Worm (Caenorhabditis elegans) whole organism, L1 larva: ENCODE measurements around the gene lmtr-3.

ENCODE experiments used
- C04F5.9 ChIP-seq: sonication (generic microtip); optimal IDR thresholded peaks from 2 replicates; lab custom pipeline; 2016; ENCODE audit warnings: missing genetic modification characterization, missing compliant biosample characterization
- F16B12.6 ChIP-seq: fragments of 150-350 bp; optimal IDR thresholded peaks from 2 replicates; lab custom pipeline; 2014; ENCODE audit warnings: missing biosample characterization, missing genetic modification characterization
- aly-2 ChIP-seq: fragments of 150-350 bp; optimal IDR thresholded peaks from 2 replicates; lab custom pipeline; 2014; ENCODE audit warnings: missing biosample characterization, missing genetic modification characterization
- ama-1 ChIP-seq: fragments of 150-350 bp; optimal IDR thresholded peaks from 2 replicates; lab custom pipeline; 2014
- blmp-1 ChIP-seq: fragments of 150-350 bp; optimal IDR thresholded peaks from 2 replicates; lab custom pipeline; 2014; ENCODE audit warnings: missing biosample characterization, missing genetic modification characterization
- ceh-8 ChIP-seq: fragments of 200-800 bp; sonication (Bioruptor generic); optimal IDR thresholded peaks from 2 replicates; lab custom pipeline; 2018; ENCODE audit warnings: mild to moderate bottlenecking, missing genetic modification characterization, moderate library complexity, missing compliant biosample characterization
- ceh-82 ChIP-seq, 3 experiments: fragments of 150-350 bp in 1 of 3; sonication (generic microtip) in 2 of 3; optimal IDR thresholded peaks; 2 replicates each; lab custom pipeline; 2014 to 2017; ENCODE audit warnings: missing biosample characterization in 3 of 3, missing genetic modification characterization in 3 of 3
- ceh-88 ChIP-seq: fragments of 200-800 bp; sonication (Bioruptor generic); IDR thresholded peaks from 2 replicates; pipeline ENCODE4 v1.3.6; 2022; ENCODE audit warnings: missing genetic modification characterization, missing compliant biosample characterization
- dpl-1 ChIP-seq, 3 experiments: fragments of 150-350 bp in 2 of 3; sonication (generic microtip) in 1 of 3; optimal IDR thresholded peaks; 2 replicates each; lab custom pipeline; 2014 to 2017; ENCODE audit warnings: missing biosample characterization in 3 of 3, missing genetic modification characterization in 3 of 3, missing genetic modification reagents in 3 of 3
- dsc-1 ChIP-seq: sonication (generic microtip); optimal IDR thresholded peaks from 2 replicates; lab custom pipeline; 2016; ENCODE audit warnings: mild to moderate bottlenecking, missing genetic modification characterization, missing compliant biosample characterization
- efl-1 ChIP-seq, 4 experiments: fragments of 150-350 bp; optimal IDR thresholded peaks in 3 of 4; peaks in 1 of 4; 1 replicate in 1 of 4; 2 replicates in 3 of 4; lab custom pipeline; 2014; ENCODE audit warnings: missing biosample characterization in 2 of 4, missing genetic modification characterization in 2 of 4, missing genetic modification reagents in 2 of 4
- efl-3 ChIP-seq: fragments of 200-800 bp; sonication (Bioruptor generic); optimal IDR thresholded peaks from 2 replicates; lab custom pipeline; 2018; ENCODE audit warnings: mild to moderate bottlenecking, missing genetic modification characterization, missing compliant biosample characterization
- egl-27 ChIP-seq, 2 experiments: fragments of 150-350 bp in 1 of 2; sonication (generic microtip); optimal IDR thresholded peaks; 3 replicates each; lab custom pipeline; 2017 to 2018; ENCODE audit warnings: missing biosample characterization in 2 of 2, missing genetic modification characterization in 2 of 2, missing genetic modification reagents in 2 of 2
- elt-3 ChIP-seq, 6 experiments: fragments of 150-350 bp in 1 of 6; sonication (generic microtip); optimal IDR thresholded peaks; 2 replicates each; lab custom pipeline; 2017 to 2018; ENCODE audit warnings: missing biosample characterization in 6 of 6, missing genetic modification characterization in 6 of 6, inconsistent platforms in 1 of 6
- ets-5 ChIP-seq: fragments of 200-800 bp; sonication (Bioruptor generic); IDR thresholded peaks from 2 replicates; pipeline ENCODE4 v1.3.6; 2022; ENCODE audit warnings: missing genetic modification characterization, missing compliant biosample characterization
- fos-1 ChIP-seq: fragments of 150-350 bp; optimal IDR thresholded peaks from 2 replicates; lab custom pipeline; 2014; ENCODE audit warnings: missing biosample characterization, missing genetic modification characterization
- grh-1 ChIP-seq: fragments of 200-800 bp; sonication (Bioruptor generic); IDR thresholded peaks from 2 replicates; pipeline ENCODE4 v1.3.6; 2022; ENCODE audit warnings: missing genetic modification reagents, missing genetic modification characterization, missing compliant biosample characterization
- hlh-4 ChIP-seq: sonication (generic microtip); optimal IDR thresholded peaks from 2 replicates; lab custom pipeline; 2016; ENCODE audit warnings: mild to moderate bottlenecking, missing genetic modification characterization, missing compliant biosample characterization
- hpl-2 ChIP-seq: fragments of 150-350 bp; optimal IDR thresholded peaks from 2 replicates; lab custom pipeline; 2014; ENCODE audit warnings: missing biosample characterization, missing genetic modification reagents, missing genetic modification characterization
- isw-1 ChIP-seq: fragments of 200-800 bp; sonication (Bioruptor generic); IDR thresholded peaks from 2 replicates; pipeline ENCODE4 v1.3.6; 2022; ENCODE audit warnings: missing genetic modification characterization, missing compliant biosample characterization
- jun-1 ChIP-seq: fragments of 150-350 bp; optimal IDR thresholded peaks from 2 replicates; lab custom pipeline; 2014; ENCODE audit warnings: missing biosample characterization, missing genetic modification reagents, missing genetic modification characterization
- lin-13 ChIP-seq: fragments of 150-350 bp; optimal IDR thresholded peaks from 2 replicates; lab custom pipeline; 2014; ENCODE audit warnings: missing biosample characterization, missing genetic modification reagents, missing genetic modification characterization
- lin-14 ChIP-seq: fragments of 200-800 bp; sonication (Bioruptor generic); optimal IDR thresholded peaks from 2 replicates; lab custom pipeline; 2018; ENCODE audit warnings: mild to moderate bottlenecking, missing genetic modification characterization, moderate library complexity, missing compliant biosample characterization
- lin-15B ChIP-seq: fragments of 150-350 bp; sonication (generic microtip); optimal IDR thresholded peaks from 3 replicates; lab custom pipeline; 2014; ENCODE audit warnings: missing biosample characterization, missing genetic modification characterization
- lin-39 ChIP-seq: fragments of 150-350 bp; optimal IDR thresholded peaks from 2 replicates; lab custom pipeline; 2014; ENCODE audit warnings: missing biosample characterization, missing genetic modification reagents, missing genetic modification characterization
- lir-3 ChIP-seq: sonication (generic microtip); optimal IDR thresholded peaks from 2 replicates; lab custom pipeline; 2016; ENCODE audit warnings: mild to moderate bottlenecking, missing genetic modification characterization, moderate library complexity, missing compliant biosample characterization; ENCODE audit not compliant: poor library complexity
- lsy-2 ChIP-seq, 2 experiments: fragments of 150-350 bp; optimal IDR thresholded peaks; 2 replicates each; lab custom pipeline; 2014; ENCODE audit warnings: missing biosample characterization in 2 of 2, missing genetic modification characterization in 2 of 2
- mdl-1 ChIP-seq, 2 experiments: fragments of 150-350 bp; optimal IDR thresholded peaks; 2 replicates each; lab custom pipeline; 2014 to 2017; ENCODE audit warnings: missing biosample characterization in 2 of 2, missing genetic modification characterization in 2 of 2, inconsistent platforms in 1 of 2
- mef-2 ChIP-seq: fragments of 150-350 bp; optimal IDR thresholded peaks from 2 replicates; lab custom pipeline; 2014; ENCODE audit warnings: missing biosample characterization, missing genetic modification characterization
- nhr-11 ChIP-seq: fragments of 150-350 bp; optimal IDR thresholded peaks from 2 replicates; lab custom pipeline; 2014; ENCODE audit warnings: missing biosample characterization, missing genetic modification characterization
- nhr-12 ChIP-seq: sonication (generic microtip); optimal IDR thresholded peaks from 2 replicates; lab custom pipeline; 2017; ENCODE audit warnings: missing biosample characterization, missing genetic modification characterization
- nhr-20 ChIP-seq: sonication (generic microtip); optimal IDR thresholded peaks from 2 replicates; lab custom pipeline; 2016; ENCODE audit warnings: mild to moderate bottlenecking, missing genetic modification characterization, missing compliant biosample characterization
- nhr-237 ChIP-seq: fragments of 150-350 bp; optimal IDR thresholded peaks from 2 replicates; lab custom pipeline; 2014; ENCODE audit warnings: missing biosample characterization, missing genetic modification characterization
- nhr-28 ChIP-seq: fragments of 150-350 bp; optimal IDR thresholded peaks from 2 replicates; lab custom pipeline; 2014; ENCODE audit warnings: missing biosample characterization, missing genetic modification characterization
- nhr-47 ChIP-seq: sonication (generic microtip); optimal IDR thresholded peaks from 2 replicates; lab custom pipeline; 2016; ENCODE audit warnings: mild to moderate bottlenecking, missing genetic modification characterization, moderate library complexity, missing compliant biosample characterization
- nhr-71 ChIP-seq: sonication (generic microtip); optimal IDR thresholded peaks from 2 replicates; lab custom pipeline; 2016; ENCODE audit warnings: mild to moderate bottlenecking, missing genetic modification characterization, moderate library complexity, missing compliant biosample characterization
- nhr-85 ChIP-seq: sonication (generic microtip); peaks from one replicate; lab custom pipeline; 2016; ENCODE audit warnings: missing genetic modification characterization, inconsistent platforms, missing compliant biosample characterization
- nhr-90 ChIP-seq: sonication (generic microtip); optimal IDR thresholded peaks from 2 replicates; lab custom pipeline; 2016; ENCODE audit warnings: mild to moderate bottlenecking, missing genetic modification characterization, missing compliant biosample characterization; ENCODE audit not compliant: poor library complexity
- pag-3 ChIP-seq: sonication (generic microtip); optimal IDR thresholded peaks from 2 replicates; lab custom pipeline; 2017; ENCODE audit warnings: missing genetic modification characterization, mild to moderate bottlenecking, missing compliant biosample characterization, antibody characterized with exemption, borderline replicate concordance; ENCODE audit not compliant: insufficient read depth
- rnt-1 ChIP-seq: sonication (generic microtip); optimal IDR thresholded peaks from 2 replicates; lab custom pipeline; 2016; ENCODE audit warnings: mild to moderate bottlenecking, missing genetic modification characterization, moderate library complexity, missing compliant biosample characterization
- skn-1 ChIP-seq: fragments of 150-350 bp; optimal IDR thresholded peaks from 2 replicates; lab custom pipeline; 2014; ENCODE audit warnings: missing biosample characterization, missing genetic modification characterization
- snu-23 ChIP-seq: sonication (generic microtip); optimal IDR thresholded peaks from 2 replicates; lab custom pipeline; 2016; ENCODE audit warnings: missing genetic modification characterization, missing compliant biosample characterization
- unc-30 ChIP-seq: sonication (generic microtip); optimal IDR thresholded peaks from 2 replicates; lab custom pipeline; 2017; ENCODE audit warnings: missing biosample characterization, missing genetic modification characterization
- unc-62 ChIP-seq: fragments of 150-350 bp; optimal IDR thresholded peaks from 2 replicates; lab custom pipeline; 2014; ENCODE audit warnings: missing biosample characterization, missing genetic modification reagents, missing genetic modification characterization
- vab-15 ChIP-seq: sonication (generic microtip); optimal IDR thresholded peaks from 2 replicates; lab custom pipeline; 2017; ENCODE audit warnings: missing genotype, mild to moderate bottlenecking, missing genetic modification characterization, missing compliant biosample characterization
- xbp-1 ChIP-seq: sonication (generic microtip); optimal IDR thresholded peaks from 2 replicates; lab custom pipeline; 2016; ENCODE audit warnings: missing genetic modification characterization, missing compliant biosample characterization
- ztf-11 ChIP-seq, 2 experiments: sonication (generic microtip); optimal IDR thresholded peaks; 2 replicates each; lab custom pipeline; 2016 to 2017; ENCODE audit warnings: missing genetic modification characterization in 2 of 2, missing biosample characterization in 1 of 2, missing compliant biosample characterization in 1 of 2
- ztf-4 ChIP-seq: fragments of 150-350 bp; optimal IDR thresholded peaks from 2 replicates; lab custom pipeline; 2014; ENCODE audit warnings: missing biosample characterization, missing genetic modification characterization

lmtr-3 gene

ce11 chrV:11076403-11076802 is 47.6 kb upstream of the lmtr-3 start:
- TF ChIP-seq elt-3 (tag; optimal IDR thresholded peaks at IDR 0.05; lab: Kevin White, UChicago) = peak in 1 of 6 experiments; percentile 21
- peak in 1 of 3 experiments; percentile 3 for TF ChIP-seq dpl-1 (GFP tag; optimal IDR thresholded peaks at IDR 0.05; lab: Kevin White, UChicago)
- TF ChIP-seq lin-13 = peak; percentile 37
- peak; percentile 50 for TF ChIP-seq snu-23 (GFP tag; lab: Kevin White, UChicago)
- no peak for TF ChIP-seq rnt-1 (tag; lab: Kevin White, UChicago)
- TF ChIP-seq nhr-20 (tag; lab: Kevin White, UChicago) = peak; percentile 34
- no peak for TF ChIP-seq lir-3
- TF ChIP-seq unc-62 (GFP tag; lab: Kevin White, UChicago) = no peak
- TF ChIP-seq xbp-1 (tag; lab: Kevin White, UChicago) = no peak
- TF ChIP-seq ets-5 (GFP tag; lab: Robert Waterston, UW) = no peak
- TF ChIP-seq blmp-1 (tag; lab: Kevin White, UChicago) = no peak
- no peak for TF ChIP-seq efl-1 (optimal IDR thresholded peaks at IDR 0.05; lab: Kevin White, UChicago)
- TF ChIP-seq efl-1 (GFP tag; optimal IDR thresholded peaks at IDR 0.05 in 1 of 2; lab: Kevin White, UChicago) = peak in 1 of 2 experiments; percentile 76
- peak; percentile 85 for TF ChIP-seq ama-1 (lab: Kevin White, UChicago)
- TF ChIP-seq fos-1 (tag; lab: Kevin White, UChicago) = no peak
- no peak for TF ChIP-seq ztf-4
- peak; percentile 44 for TF ChIP-seq nhr-85 (tag; lab: Kevin White, UChicago)
- peak; percentile 27 for TF ChIP-seq nhr-47 (tag; lab: Kevin White, UChicago)
- no peak for TF ChIP-seq C04F5.9 (tag; lab: Kevin White, UChicago)
- peak in 1 of 2 experiments; percentile 18 for TF ChIP-seq lsy-2 (tag; optimal IDR thresholded peaks at IDR 0.05; lab: Kevin White, UChicago)
- TF ChIP-seq nhr-90 = peak; percentile 27
- TF ChIP-seq grh-1 (GFP tag; lab: Robert Waterston, UW) = no peak
- TF ChIP-seq aly-2 (tag; lab: Kevin White, UChicago) = peak; percentile 96
- TF ChIP-seq lin-14 (GFP tag; lab: Kevin White, UChicago) = peak; percentile 12
- TF ChIP-seq nhr-71 = peak; percentile 49
- TF ChIP-seq nhr-237 = no peak

- TF ChIP-seq ceh-88 (GFP tag; lab: Robert Waterston, UW) (no peak; the same call in 1 of the 2 replicates), ama-1 (lab: Kevin White, UChicago) (no peak), efl-1 (optimal IDR thresholded peaks at IDR 0.05; lab: Kevin White, UChicago) (peak; percentile 84 to 87), efl-1 (GFP tag; optimal IDR thresholded peaks at IDR 0.05 in 1 of 2; lab: Kevin White, UChicago) (peak; percentile 85 to 98), pag-3 (tag; lab: Kevin White, UChicago) (no peak), nhr-90 (peak; percentile 62), jun-1 (tag; lab: Kevin White, UChicago) (peak; percentile 85), mef-2 (no peak), ceh-8 (GFP tag; lab: Kevin White, UChicago) (no peak), aly-2 (tag; lab: Kevin White, UChicago) (no peak), egl-27 (tag; optimal IDR thresholded peaks at IDR 0.05; lab: Kevin White, UChicago) (no peak), ztf-11 (tag; optimal IDR thresholded peaks at IDR 0.05; lab: Kevin White, UChicago) (no peak), fos-1 (tag; lab: Kevin White, UChicago) (peak; percentile 90), lin-15B (tag; lab: Kevin White, UChicago) (peak; percentile 65), hpl-2 (GFP tag; lab: Kevin White, UChicago) (no peak), nhr-20 (tag; lab: Kevin White, UChicago) (peak; percentile 86), dsc-1 (no peak), nhr-28 (tag; lab: Kevin White, UChicago) (no peak), efl-3 (GFP tag; lab: Kevin White, UChicago) (no peak), hlh-4 (tag; lab: Kevin White, UChicago) (no peak), nhr-71 (peak; percentile 85), ets-5 (GFP tag; lab: Robert Waterston, UW) (no peak), isw-1 (GFP tag; lab: Robert Waterston, UW) (peak; percentile 51), ceh-82 (tag; optimal IDR thresholded peaks at IDR 0.05; lab: Kevin White, UChicago) (peak; percentile 7 to 82 (median 24)), dpl-1 (GFP tag; optimal IDR thresholded peaks at IDR 0.05; lab: Kevin White, UChicago) (peak; percentile 89 to 93 (median 93)), vab-15 (no peak), skn-1 (peak; percentile 63), nhr-11 (no peak), lsy-2 (tag; optimal IDR thresholded peaks at IDR 0.05; lab: Kevin White, UChicago) (peak; percentile 61 to 74), mdl-1 (tag; optimal IDR thresholded peaks at IDR 0.05; lab: Kevin White, UChicago) (peak in 1 of 2 experiments; percentile 64), lin-39 (no peak), F16B12.6 (tag; lab: Kevin White, UChicago) (peak; percentile 13), unc-30 (tag; lab: Kevin White, UChicago) (no peak), nhr-12 (no peak)
These were observed 45.8 kb upstream of the lmtr-3 start, which contains the start of gene act-2 for ce11 chrV:11078104-11078724. Gene act-2, minus strand, starts transcription at chrV:11078154.
